Worm (Caenorhabditis elegans) whole organism, mixed stage, embryonic: Measurements from ENCODE around the gene Y42G9A.2.

Source experiments
- blmp-1 ChIP-seq: fragments of 150-350 bp; optimal IDR thresholded peaks from 2 replicates; lab custom pipeline; 2014; ENCODE audit warnings: missing biosample characterization, missing genetic modification characterization
- ces-1 ChIP-seq: fragments of 150-350 bp; optimal IDR thresholded peaks from 2 replicates; lab custom pipeline; 2014; ENCODE audit warnings: missing biosample characterization, missing genetic modification reagents, missing genetic modification characterization
- elt-3 ChIP-seq: fragments of 150-350 bp; optimal IDR thresholded peaks from 2 replicates; lab custom pipeline; 2014; ENCODE audit warnings: missing biosample characterization, missing genetic modification characterization
- lin-13 ChIP-seq: fragments of 150-350 bp; optimal IDR thresholded peaks from 2 replicates; lab custom pipeline; 2014; ENCODE audit warnings: missing biosample characterization, missing genetic modification characterization
- mep-1 ChIP-seq: fragments of 150-350 bp; optimal IDR thresholded peaks from 2 replicates; lab custom pipeline; 2017; ENCODE audit warnings: missing biosample characterization, missing genetic modification reagents, missing genetic modification characterization, inconsistent platforms
- nhr-28 ChIP-seq: fragments of 150-350 bp; optimal IDR thresholded peaks from 2 replicates; lab custom pipeline; 2014; ENCODE audit warnings: missing biosample characterization, missing genetic modification characterization
- nhr-76 ChIP-seq: sonication (generic microtip); optimal IDR thresholded peaks from 2 replicates; lab custom pipeline; 2017; ENCODE audit warnings: missing biosample characterization, missing genetic modification characterization
- pha-4 ChIP-seq: fragments of 150-350 bp; optimal IDR thresholded peaks from 2 replicates; lab custom pipeline; 2018; ENCODE audit warnings: missing biosample characterization, missing genetic modification reagents, missing genetic modification characterization
- unc-39 ChIP-seq: fragments of 150-350 bp; optimal IDR thresholded peaks from 2 replicates; lab custom pipeline; 2014; ENCODE audit warnings: missing biosample characterization, missing genetic modification characterization
- unc-62 ChIP-seq: fragments of 150-350 bp; optimal IDR thresholded peaks from 2 replicates; lab custom pipeline; 2014; ENCODE audit warnings: missing biosample characterization, missing genetic modification reagents, missing genetic modification characterization
- zip-8 ChIP-seq: fragments of 150-350 bp; optimal IDR thresholded peaks from 2 replicates; lab custom pipeline; 2014; ENCODE audit warnings: missing biosample characterization, missing genetic modification characterization

- TF ChIP-seq unc-39 (tag; lab: Kevin White, UChicago) (no peak), ces-1 (GFP tag; lab: Kevin White, UChicago) (no peak), pha-4 (tag; lab: Kevin White, UChicago) (no peak), unc-62 (GFP tag; lab: Kevin White, UChicago) (no peak), nhr-28 (tag; lab: Kevin White, UChicago) (no peak), mep-1 (no peak), blmp-1 (no peak), zip-8 (no peak), lin-13 (tag; lab: Kevin White, UChicago) (no peak), elt-3 (tag; lab: Kevin White, UChicago) (no peak), nhr-76 (no peak)
Observed at ce11 chrIII:6145896-6146295, 2.1 kb upstream of the Y42G9A.2 start, which contains the start of gene Y42G9A.3.
